Worm (Caenorhabditis elegans) whole organism, L1 larva: ENCODE measurements around the gene srx-47.

Experiments
- C16A3.4 ChIP-seq: fragments of 150-350 bp; optimal IDR thresholded peaks from 2 replicates; lab custom pipeline; 2014; ENCODE audit warnings: missing biosample characterization, missing genetic modification characterization
- aha-1 ChIP-seq: fragments of 150-350 bp; optimal IDR thresholded peaks from 2 replicates; lab custom pipeline; 2014; ENCODE audit warnings: missing biosample characterization, missing genetic modification characterization
- alr-1 ChIP-seq: fragments of 200-800 bp; sonication (Bioruptor generic); optimal IDR thresholded peaks from 2 replicates; lab custom pipeline; 2018; ENCODE audit warnings: borderline replicate concordance, mild to moderate bottlenecking, missing genetic modification characterization, missing compliant biosample characterization
- ama-1 ChIP-seq: fragments of 150-350 bp; optimal IDR thresholded peaks from 2 replicates; lab custom pipeline; 2014
- blmp-1 ChIP-seq: fragments of 150-350 bp; optimal IDR thresholded peaks from 2 replicates; lab custom pipeline; 2014; ENCODE audit warnings: missing biosample characterization, missing genetic modification characterization
- ceh-63 ChIP-seq: fragments of 200-800 bp; sonication (Bioruptor generic); optimal IDR thresholded peaks from 2 replicates; lab custom pipeline; 2018; ENCODE audit warnings: mild to moderate bottlenecking, missing genetic modification characterization, missing compliant biosample characterization
- ceh-8 ChIP-seq: fragments of 200-800 bp; sonication (Bioruptor generic); optimal IDR thresholded peaks from 2 replicates; lab custom pipeline; 2018; ENCODE audit warnings: mild to moderate bottlenecking, missing genetic modification characterization, moderate library complexity, missing compliant biosample characterization
- ceh-82 ChIP-seq, 3 experiments: fragments of 150-350 bp in 1 of 3; sonication (generic microtip) in 2 of 3; optimal IDR thresholded peaks; 2 replicates each; lab custom pipeline; 2014 to 2017; ENCODE audit warnings: missing biosample characterization in 3 of 3, missing genetic modification characterization in 3 of 3
- ceh-88 ChIP-seq: fragments of 200-800 bp; sonication (Bioruptor generic); IDR thresholded peaks from 2 replicates; pipeline ENCODE4 v1.3.6; 2022; ENCODE audit warnings: missing genetic modification characterization, missing compliant biosample characterization
- dpl-1 ChIP-seq, 3 experiments: fragments of 150-350 bp in 2 of 3; sonication (generic microtip) in 1 of 3; optimal IDR thresholded peaks; 2 replicates each; lab custom pipeline; 2014 to 2017; ENCODE audit warnings: missing biosample characterization in 3 of 3, missing genetic modification characterization in 3 of 3, missing genetic modification reagents in 3 of 3
- efl-1 ChIP-seq, 4 experiments: fragments of 150-350 bp; optimal IDR thresholded peaks in 3 of 4; peaks in 1 of 4; 1 replicate in 1 of 4; 2 replicates in 3 of 4; lab custom pipeline; 2014; ENCODE audit warnings: missing biosample characterization in 2 of 4, missing genetic modification characterization in 2 of 4, missing genetic modification reagents in 2 of 4
- egl-27 ChIP-seq, 2 experiments: fragments of 150-350 bp in 1 of 2; sonication (generic microtip); optimal IDR thresholded peaks; 3 replicates each; lab custom pipeline; 2017 to 2018; ENCODE audit warnings: missing biosample characterization in 2 of 2, missing genetic modification characterization in 2 of 2, missing genetic modification reagents in 2 of 2
- elt-2 ChIP-seq: sonication (generic microtip); optimal IDR thresholded peaks from 2 replicates; lab custom pipeline; 2016; ENCODE audit warnings: missing genetic modification characterization, mild to moderate bottlenecking, inconsistent platforms, missing compliant biosample characterization, missing genetic modification reagents
- ets-5 ChIP-seq: fragments of 200-800 bp; sonication (Bioruptor generic); IDR thresholded peaks from 2 replicates; pipeline ENCODE4 v1.3.6; 2022; ENCODE audit warnings: missing genetic modification characterization, missing compliant biosample characterization
- fkh-4 ChIP-seq: sonication (generic microtip); optimal IDR thresholded peaks from 2 replicates; lab custom pipeline; 2016; ENCODE audit warnings: missing compliant biosample characterization, missing genetic modification characterization, borderline replicate concordance
- grh-1 ChIP-seq: fragments of 200-800 bp; sonication (Bioruptor generic); IDR thresholded peaks from 2 replicates; pipeline ENCODE4 v1.3.6; 2022; ENCODE audit warnings: missing genetic modification reagents, missing genetic modification characterization, missing compliant biosample characterization
- irx-1 ChIP-seq: sonication (generic microtip); optimal IDR thresholded peaks from 2 replicates; lab custom pipeline; 2016; ENCODE audit warnings: missing genetic modification characterization, missing compliant biosample characterization
- isw-1 ChIP-seq: fragments of 200-800 bp; sonication (Bioruptor generic); IDR thresholded peaks from 2 replicates; pipeline ENCODE4 v1.3.6; 2022; ENCODE audit warnings: missing genetic modification characterization, missing compliant biosample characterization
- jun-1 ChIP-seq: fragments of 150-350 bp; optimal IDR thresholded peaks from 2 replicates; lab custom pipeline; 2014; ENCODE audit warnings: missing biosample characterization, missing genetic modification reagents, missing genetic modification characterization
- lin-14 ChIP-seq: fragments of 200-800 bp; sonication (Bioruptor generic); optimal IDR thresholded peaks from 2 replicates; lab custom pipeline; 2018; ENCODE audit warnings: mild to moderate bottlenecking, missing genetic modification characterization, moderate library complexity, missing compliant biosample characterization
- lin-39 ChIP-seq: fragments of 150-350 bp; optimal IDR thresholded peaks from 2 replicates; lab custom pipeline; 2014; ENCODE audit warnings: missing biosample characterization, missing genetic modification reagents, missing genetic modification characterization
- lir-3 ChIP-seq: sonication (generic microtip); optimal IDR thresholded peaks from 2 replicates; lab custom pipeline; 2016; ENCODE audit warnings: mild to moderate bottlenecking, missing genetic modification characterization, moderate library complexity, missing compliant biosample characterization; ENCODE audit not compliant: poor library complexity
- nhr-12 ChIP-seq: sonication (generic microtip); optimal IDR thresholded peaks from 2 replicates; lab custom pipeline; 2017; ENCODE audit warnings: missing biosample characterization, missing genetic modification characterization
- nhr-19 ChIP-seq: fragments of 200-800 bp; sonication (Bioruptor generic); conservative IDR thresholded peaks from 2 replicates; pipeline ENCODE4 v1.3.6; 2022; ENCODE audit warnings: missing genetic modification characterization, missing compliant biosample characterization
- nhr-20 ChIP-seq: sonication (generic microtip); optimal IDR thresholded peaks from 2 replicates; lab custom pipeline; 2016; ENCODE audit warnings: mild to moderate bottlenecking, missing genetic modification characterization, missing compliant biosample characterization
- nhr-237 ChIP-seq: fragments of 150-350 bp; optimal IDR thresholded peaks from 2 replicates; lab custom pipeline; 2014; ENCODE audit warnings: missing biosample characterization, missing genetic modification characterization
- nhr-71 ChIP-seq: sonication (generic microtip); optimal IDR thresholded peaks from 2 replicates; lab custom pipeline; 2016; ENCODE audit warnings: mild to moderate bottlenecking, missing genetic modification characterization, moderate library complexity, missing compliant biosample characterization
- nhr-76 ChIP-seq: sonication (generic microtip); optimal IDR thresholded peaks from 2 replicates; lab custom pipeline; 2017; ENCODE audit warnings: missing biosample characterization, missing genetic modification characterization
- nhr-77 ChIP-seq: fragments of 150-350 bp; optimal IDR thresholded peaks from 2 replicates; lab custom pipeline; 2014; ENCODE audit warnings: missing biosample characterization, missing genetic modification characterization
- nhr-85 ChIP-seq: sonication (generic microtip); peaks from one replicate; lab custom pipeline; 2016; ENCODE audit warnings: missing genetic modification characterization, inconsistent platforms, missing compliant biosample characterization
- nhr-90 ChIP-seq: sonication (generic microtip); optimal IDR thresholded peaks from 2 replicates; lab custom pipeline; 2016; ENCODE audit warnings: mild to moderate bottlenecking, missing genetic modification characterization, missing compliant biosample characterization; ENCODE audit not compliant: poor library complexity
- pqm-1 ChIP-seq: sonication (generic microtip); optimal IDR thresholded peaks from 3 replicates; lab custom pipeline; 2017; ENCODE audit warnings: missing biosample characterization, missing genetic modification characterization
- rnt-1 ChIP-seq: sonication (generic microtip); optimal IDR thresholded peaks from 2 replicates; lab custom pipeline; 2016; ENCODE audit warnings: mild to moderate bottlenecking, missing genetic modification characterization, moderate library complexity, missing compliant biosample characterization
- snpc-4 ChIP-seq: fragments of 150-350 bp; optimal IDR thresholded peaks from 2 replicates; lab custom pipeline; 2014; ENCODE audit warnings: missing biosample characterization, missing genetic modification characterization
- sox-4 ChIP-seq: sonication (generic microtip); optimal IDR thresholded peaks from 2 replicates; lab custom pipeline; 2016; ENCODE audit warnings: missing genetic modification characterization, missing compliant biosample characterization
- sptf-1 ChIP-seq: fragments of 150-350 bp; optimal IDR thresholded peaks from 2 replicates; lab custom pipeline; 2014; ENCODE audit warnings: missing biosample characterization, missing genetic modification characterization
- swsn-7 ChIP-seq: sonication (generic microtip); optimal IDR thresholded peaks from 2 replicates; lab custom pipeline; 2016; ENCODE audit warnings: missing genetic modification characterization, missing compliant biosample characterization
- tlp-1 ChIP-seq: fragments of 150-350 bp; optimal IDR thresholded peaks from 2 replicates; lab custom pipeline; 2014; ENCODE audit warnings: missing biosample characterization, missing genetic modification characterization
- unc-130 ChIP-seq: fragments of 150-350 bp; optimal IDR thresholded peaks from 2 replicates; lab custom pipeline; 2017; ENCODE audit warnings: missing biosample characterization, missing genetic modification characterization, inconsistent platforms
- unc-62 ChIP-seq: fragments of 150-350 bp; optimal IDR thresholded peaks from 2 replicates; lab custom pipeline; 2014; ENCODE audit warnings: missing biosample characterization, missing genetic modification reagents, missing genetic modification characterization
- unc-98 ChIP-seq: fragments of 200-800 bp; sonication (Bioruptor generic); IDR thresholded peaks from 2 replicates; pipeline ENCODE4 v1.3.6; 2022; ENCODE audit warnings: missing genetic modification characterization, missing compliant biosample characterization
- xbp-1 ChIP-seq: sonication (generic microtip); optimal IDR thresholded peaks from 2 replicates; lab custom pipeline; 2016; ENCODE audit warnings: missing genetic modification characterization, missing compliant biosample characterization

The srx-47 gene

ce11 chrV:9341814-9342213 is 8.0 kb upstream of the srx-47 start:
- peak; percentile 37; the same call in 1 of the 2 replicates for TF ChIP-seq grh-1

- TF ChIP-seq grh-1 (peak; percentile 23; the same call in 1 of the 2 replicates), nhr-19 (peak; percentile 16)
- TF ChIP-seq, all 84 proteins: peak for 2; not testable (repeated sequence) for 82
These were observed 7.5 kb upstream of the srx-47 start for ce11 chrV:9342282-9342681.

- peak; percentile 14; the same call in 1 of the 2 replicates for TF ChIP-seq isw-1
- TF ChIP-seq alr-1: no peak
- TF ChIP-seq nhr-90 (tag; lab: Kevin White, UChicago): no peak
- TF ChIP-seq nhr-85 (tag; lab: Kevin White, UChicago): peak; percentile 20
- TF ChIP-seq nhr-19: 0 out of 2 replicates have a peak, but pooled peaks have one; percentile 25
- TF ChIP-seq ama-1 (lab: Kevin White, UChicago): no peak
- TF ChIP-seq efl-1 (optimal IDR thresholded peaks at IDR 0.05; lab: Kevin White, UChicago): no peak
- TF ChIP-seq efl-1 (GFP tag; optimal IDR thresholded peaks at IDR 0.05 in 1 of 2; lab: Kevin White, UChicago): peak in 1 of 2 experiments; percentile 93
These were observed 6.7 kb upstream of the srx-47 start for ce11 chrV:9342965-9343628.

ce11 chrV:9343629-9344624 is 5.9 kb upstream of the srx-47 start, which contains the start of gene tos-1:
TSS of gene tos-1 (minus strand) at chrV:9344203.
- TF ChIP-seq ceh-8: peak; percentile 94
- peak; percentile 48 for TF ChIP-seq ceh-63 (GFP tag; lab: Kevin White, UChicago)
- peak; percentile 99 for TF ChIP-seq ceh-88 (GFP tag; lab: Robert Waterston, UW)
- peak; percentile 85 for TF ChIP-seq nhr-76 (tag; lab: Kevin White, UChicago)
- no peak for TF ChIP-seq tlp-1 (tag; lab: Kevin White, UChicago)
- TF ChIP-seq unc-62 (GFP tag; lab: Kevin White, UChicago): peak; percentile 90
- TF ChIP-seq jun-1 (tag; lab: Kevin White, UChicago): peak; percentile 99
- TF ChIP-seq nhr-90 (tag; lab: Kevin White, UChicago): peak; percentile 99
- peak; percentile 82 to 95 for TF ChIP-seq egl-27 (tag; optimal IDR thresholded peaks at IDR 0.05; lab: Kevin White, UChicago)
- peak; percentile 86 for TF ChIP-seq lin-39 (tag; lab: Kevin White, UChicago)
- peak; percentile 97 for TF ChIP-seq unc-98 (GFP tag; lab: Robert Waterston, UW)
- TF ChIP-seq rnt-1 (tag; lab: Kevin White, UChicago): peak; percentile 82
- TF ChIP-seq unc-130: peak; percentile 69
- peak; percentile 73 to 95 (median 94) for TF ChIP-seq ceh-82 (tag; optimal IDR thresholded peaks at IDR 0.05; lab: Kevin White, UChicago)
- peak; percentile 97 for TF ChIP-seq C16A3.4 (tag; lab: Kevin White, UChicago)
- TF ChIP-seq dpl-1 (GFP tag; optimal IDR thresholded peaks at IDR 0.05; lab: Kevin White, UChicago): peak; percentile 78 to 85 (median 80)
- TF ChIP-seq xbp-1: peak; percentile 99
- TF ChIP-seq nhr-20: peak; percentile 100
- TF ChIP-seq blmp-1 (tag; lab: Kevin White, UChicago): peak; percentile 72
- peak; percentile 94 for TF ChIP-seq nhr-237 (tag; lab: Kevin White, UChicago)
- peak; percentile 73 for TF ChIP-seq snpc-4 (tag; lab: Kevin White, UChicago)
- peak; percentile 98 for TF ChIP-seq irx-1 (tag; lab: Kevin White, UChicago)
- TF ChIP-seq ets-5 (GFP tag; lab: Robert Waterston, UW): 0 out of 2 replicates have a peak, but pooled peaks have one; percentile 69
- peak; percentile 100 for TF ChIP-seq swsn-7 (tag; lab: Kevin White, UChicago)
- TF ChIP-seq sox-4 (tag; lab: Kevin White, UChicago): peak; percentile 97
- peak; percentile 89 for TF ChIP-seq lir-3 (tag; lab: Kevin White, UChicago)
- peak; percentile 98 for TF ChIP-seq elt-2 (tag; lab: Kevin White, UChicago)
- peak; percentile 100 for TF ChIP-seq nhr-71 (tag; lab: Kevin White, UChicago)
- peak; percentile 90 for TF ChIP-seq aha-1 (tag; lab: Kevin White, UChicago)
- TF ChIP-seq nhr-77: peak; percentile 98
- peak; percentile 100 for TF ChIP-seq lin-14
- no peak for TF ChIP-seq pqm-1 (tag; lab: Kevin White, UChicago)
- TF ChIP-seq sptf-1 (tag; lab: Kevin White, UChicago): no peak
- TF ChIP-seq nhr-12 (tag; lab: Kevin White, UChicago): peak; percentile 71
- peak; percentile 92 for TF ChIP-seq fkh-4 (tag; lab: Kevin White, UChicago)
